Worm (Caenorhabditis elegans) whole organism, L4 larva: ENCODE measurements around the gene W08F4.1.

Experiments
- mep-1 ChIP-seq: fragments of 150-350 bp; sonication (generic microtip); optimal IDR thresholded peaks from 3 replicates; lab custom pipeline; 2014; ENCODE audit warnings: missing biosample characterization, missing genetic modification characterization
- mes-2 ChIP-seq: sonication (generic microtip); optimal IDR thresholded peaks from 2 replicates; lab custom pipeline; 2016; ENCODE audit warnings: missing genotype, mild to moderate bottlenecking, missing genetic modification characterization, missing compliant biosample characterization; ENCODE audit not compliant: poor library complexity, severe bottlenecking
- nhr-11 ChIP-seq: fragments of 150-350 bp; optimal IDR thresholded peaks from 2 replicates; lab custom pipeline; 2014; ENCODE audit warnings: missing biosample characterization, missing genetic modification characterization
- snpc-4 ChIP-seq: fragments of 150-350 bp; optimal IDR thresholded peaks from 2 replicates; lab custom pipeline; 2014; ENCODE audit warnings: missing biosample characterization, missing genetic modification characterization

- TF ChIP-seq nhr-11 (no peak), mep-1 (tag; lab: Kevin White, UChicago) (no peak), snpc-4 (tag; lab: Kevin White, UChicago) (no peak), mes-2 (tag; lab: Kevin White, UChicago) (no peak)
Measured at ce11 chrII:591110-591509, 2.2 kb upstream of the W08F4.1 start, which contains the start of gene W08F4.10.
